Worm (Caenorhabditis elegans): Measurements from ENCODE around the gene F59B2.15.

- TF ChIP-seq hrde-1 (tag; optimal IDR thresholded peaks at IDR 0.05; ENCODE audit: borderline replicate concordance) (no peak), snpc-1.3 (tag; optimal IDR thresholded peaks at IDR 0.05; ENCODE audit: insufficient read depth) (no peak), K11D2.4 (GFP tag; IDR thresholded peaks at IDR 0.05) (no peak), sea-2 (GFP tag; IDR thresholded peaks at IDR 0.05) (no peak), lir-1 (GFP tag; conservative IDR thresholded peaks at IDR 0.05) (no peak), snpc-4 (GFP tag; optimal IDR thresholded peaks at IDR 0.05) (no peak), snpc-4 (tag; optimal IDR thresholded peaks at IDR 0.05) (no peak)
These were observed 44.8 kb upstream of the F59B2.15 start for ce11 chrIII:9047260-9047659.

Measured in whole organism, young adult.